Worm (Caenorhabditis elegans) whole organism, midembryonic: ENCODE results near the gene srw-118.

ENCODE experiments used
- T22C8.4 ChIP-seq: fragments of 200-800 bp; sonication (Bioruptor generic); IDR thresholded peaks from 2 replicates; pipeline ENCODE4 v1.3.6; 2022; ENCODE audit warnings: missing genetic modification characterization, missing compliant biosample characterization
- cog-1 ChIP-seq: sonication (generic microtip); optimal IDR thresholded peaks from 2 replicates; lab custom pipeline; 2016; ENCODE audit warnings: missing genetic modification characterization, missing compliant biosample characterization
- med-1 ChIP-seq: sonication (generic microtip); optimal IDR thresholded peaks from 2 replicates; lab custom pipeline; 2017; ENCODE audit warnings: missing genetic modification characterization, mild to moderate bottlenecking, missing compliant biosample characterization, antibody characterized with exemption, missing genetic modification reagents; ENCODE audit not compliant: insufficient read depth
- ref-1 ChIP-seq: fragments of 200-800 bp; sonication (Bioruptor generic); conservative IDR thresholded peaks from 2 replicates; pipeline ENCODE4 v1.3.6; 2022; ENCODE audit warnings: missing genetic modification reagents, missing genetic modification characterization, missing compliant biosample characterization
- tab-1 ChIP-seq: fragments of 200-800 bp; sonication (Bioruptor generic); IDR thresholded peaks from 2 replicates; pipeline ENCODE4 v1.3.6; 2022; ENCODE audit warnings: missing genetic modification characterization, missing compliant biosample characterization
- ztf-23 ChIP-seq: fragments of 200-800 bp; sonication (Bioruptor generic); IDR thresholded peaks from 2 replicates; pipeline ENCODE4 v1.3.6; 2022; ENCODE audit warnings: missing genetic modification reagents, missing genetic modification characterization, missing compliant biosample characterization
- ztf-29 ChIP-seq: fragments of 200-800 bp; sonication (Bioruptor generic); IDR thresholded peaks from 2 replicates; pipeline ENCODE4 v1.3.6; 2022; ENCODE audit warnings: missing genetic modification reagents, missing genetic modification characterization, missing compliant biosample characterization

- TF ChIP-seq cog-1 (tag; lab: Kevin White, UChicago) (no peak), ztf-29 (GFP tag; lab: Robert Waterston, UW) (no peak), ztf-23 (GFP tag; lab: Robert Waterston, UW) (no peak), tab-1 (GFP tag; lab: Robert Waterston, UW) (no peak), med-1 (GFP tag; lab: Kevin White, UChicago) (no peak), ref-1 (GFP tag; lab: Robert Waterston, UW) (no peak), T22C8.4 (GFP tag; lab: Robert Waterston, UW) (no peak)
Measured at ce11 chrV:3014185-3014584, 34.3 kb upstream of the srw-118 start, which contains the start of gene K12D9.1.
